Worm (Caenorhabditis elegans) whole organism, young adult: ENCODE measurements around the gene irld-44.

Experiments used
- B0336.3 ChIP-seq: fragments of 200-800 bp; sonication (Bioruptor generic); IDR thresholded peaks from 2 replicates; pipeline ENCODE4 v1.3.6; 2022; ENCODE audit warnings: missing genetic modification characterization, missing compliant biosample characterization
- F23B12.7 ChIP-seq: sonication (generic microtip); optimal IDR thresholded peaks from 2 replicates; lab custom pipeline; 2017; ENCODE audit warnings: missing genetic modification characterization, mild to moderate bottlenecking, missing compliant biosample characterization, antibody characterized with exemption, moderate library complexity; ENCODE audit not compliant: insufficient read depth
- F57A8.1 ChIP-seq: fragments of 200-800 bp; sonication (Bioruptor generic); optimal IDR thresholded peaks from 2 replicates; lab custom pipeline; 2018; ENCODE audit warnings: mild to moderate bottlenecking, missing genetic modification characterization, moderate library complexity, missing compliant biosample characterization
- hlh-26 ChIP-seq: fragments of 200-800 bp; sonication (Bioruptor generic); conservative IDR thresholded peaks from 2 replicates; pipeline ENCODE4 v1.3.6; 2022; ENCODE audit warnings: missing genetic modification reagents, missing genetic modification characterization, missing compliant biosample characterization
- hmg-20 ChIP-seq: fragments of 200-800 bp; sonication (Bioruptor generic); IDR thresholded peaks from 2 replicates; pipeline ENCODE4 v1.3.6; 2022; ENCODE audit warnings: missing genetic modification reagents, missing genetic modification characterization, missing compliant biosample characterization
- lin-26 ChIP-seq: fragments of 200-800 bp; sonication (Bioruptor generic); IDR thresholded peaks from 2 replicates; pipeline ENCODE4 v1.3.6; 2022; ENCODE audit warnings: missing genetic modification reagents, missing genetic modification characterization, missing compliant biosample characterization
- mxl-1 ChIP-seq: sonication (generic microtip); optimal IDR thresholded peaks from 2 replicates; lab custom pipeline; 2016; ENCODE audit warnings: missing genetic modification characterization, missing compliant biosample characterization
- tbp1 ChIP-seq: fragments of 200-800 bp; sonication (Bioruptor generic); optimal IDR thresholded peaks from 2 replicates; lab custom pipeline; 2018; ENCODE audit warnings: mild to moderate bottlenecking, missing genetic modification characterization, missing compliant biosample characterization
- unc-130 ChIP-seq: sonication (generic microtip); optimal IDR thresholded peaks from 2 replicates; lab custom pipeline; 2016; ENCODE audit warnings: missing genetic modification reagents, missing genetic modification characterization, missing compliant biosample characterization
- unc-62 ChIP-seq: fragments of 150-350 bp; optimal IDR thresholded peaks from 2 replicates; lab custom pipeline; 2014; ENCODE audit warnings: missing biosample characterization, missing genetic modification reagents, missing genetic modification characterization
- ztf-6 ChIP-seq: fragments of 200-800 bp; sonication (Bioruptor generic); IDR thresholded peaks from 2 replicates; pipeline ENCODE4 v1.3.6; 2022; ENCODE audit warnings: missing genetic modification reagents, missing genetic modification characterization, missing compliant biosample characterization

DNA sequence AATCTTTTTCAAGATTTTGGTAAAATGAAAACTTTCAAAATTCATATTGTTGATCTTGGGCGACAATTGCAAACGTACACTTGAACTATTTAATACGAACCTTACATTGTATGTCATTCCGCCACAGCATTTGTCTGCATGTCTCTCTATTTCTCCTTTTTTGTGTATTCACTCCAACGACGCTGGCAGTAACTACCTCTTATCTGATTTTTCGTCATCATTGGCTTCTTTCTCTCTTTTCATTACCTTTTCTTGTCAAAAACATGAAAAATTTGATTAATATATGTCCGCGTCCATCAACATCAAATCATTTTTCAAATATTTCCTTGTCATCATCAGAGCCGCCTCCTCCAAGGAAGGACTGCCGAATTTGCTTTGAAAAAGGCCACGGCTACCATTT lies 41.0 kb upstream of the irld-44 start, which contains the start of gene nhr-177:
- TF ChIP-seq hmg-20 (GFP tag; lab: Robert Waterston, UW) (no peak), mxl-1 (tag; lab: Kevin White, UChicago) (no peak), ztf-6 (GFP tag; lab: Robert Waterston, UW) (no peak), hlh-26 (no peak), lin-26 (GFP tag; lab: Robert Waterston, UW) (no peak), F23B12.7 (tag; lab: Kevin White, UChicago) (no peak), B0336.3 (GFP tag; lab: Robert Waterston, UW) (no peak), tbp1 (GFP tag; lab: Kevin White, UChicago) (no peak), unc-62 (GFP tag; lab: Kevin White, UChicago) (no peak), F57A8.1 (GFP tag; lab: Kevin White, UChicago) (no peak), unc-130 (GFP tag; lab: Kevin White, UChicago) (no peak)
